Fruit fly (Drosophila melanogaster): ENCODE measurements around the gene mei-217.
A peak's percentile ranks its signal among the peaks of the same experiment; 100 is the strongest.

Gene mei-217

DNA sequence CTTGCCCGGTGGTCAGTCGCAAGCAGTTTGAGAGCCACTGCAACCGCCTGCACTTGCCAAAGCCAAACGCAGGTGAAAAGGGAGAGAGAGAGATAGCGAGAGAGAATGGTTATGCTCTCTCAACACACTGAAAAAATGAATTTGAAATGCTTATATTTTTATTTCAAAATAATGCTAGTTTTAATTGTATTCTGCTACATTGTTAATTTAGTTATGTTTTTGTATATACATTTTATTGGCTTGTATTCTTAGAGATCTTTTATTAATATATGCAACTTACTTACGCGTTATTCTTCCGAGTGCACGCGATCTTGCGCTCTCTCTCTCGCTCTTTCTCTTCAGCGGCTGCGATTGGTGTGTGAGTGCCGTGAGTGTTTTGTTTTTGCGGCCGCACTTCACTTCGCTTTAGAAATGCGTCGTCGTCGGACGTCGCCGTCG is 35.7 kb upstream of the mei-217 start (continued):
- peak; percentile 92 for TF ChIP-seq seq (GFP tag; IDR thresholded peaks at IDR 0.05)
- peak; percentile 70 for TF ChIP-seq stwl (tag; optimal IDR thresholded peaks at IDR 0.05)
- no peak for TF ChIP-seq pho (GFP tag; optimal IDR thresholded peaks at IDR 0.05)
- no peak for TF ChIP-seq Dip3 (GFP tag; optimal IDR thresholded peaks at IDR 0.05)
- peak; percentile 90 for TF ChIP-seq CG5180 (GFP tag; optimal IDR thresholded peaks at IDR 0.05)
- no peak for TF ChIP-seq Mes4 (GFP tag; optimal IDR thresholded peaks at IDR 0.05)
- peak; percentile 75 for TF ChIP-seq CG16863 (GFP tag; optimal IDR thresholded peaks at IDR 0.05)
- no peak for TF ChIP-seq CG8388 (GFP tag; optimal IDR thresholded peaks at IDR 0.05)
- TF ChIP-seq CG11456 (GFP tag; IDR thresholded peaks at IDR 0.05): peak; percentile 98
- TF ChIP-seq pnt (GFP tag; optimal IDR thresholded peaks at IDR 0.05): peak; percentile 90
- TF ChIP-seq gsb (GFP tag; IDR thresholded peaks at IDR 0.05): peak; percentile 97
- peak; percentile 93 for TF ChIP-seq CG31388 (GFP tag; optimal IDR thresholded peaks at IDR 0.05)
- no peak for TF ChIP-seq hbn (GFP tag; IDR thresholded peaks at IDR 0.05; ENCODE audit: partially characterized antibody)
- no peak for TF ChIP-seq Atf-2 (GFP tag; optimal IDR thresholded peaks at IDR 0.05)
- TF ChIP-seq ap (GFP tag; IDR thresholded peaks at IDR 0.05): peak; percentile 60
- peak; percentile 82 for TF ChIP-seq exex (tag; optimal IDR thresholded peaks at IDR 0.05)
- no peak for TF ChIP-seq CG15073 (GFP tag; optimal IDR thresholded peaks at IDR 0.05)
- peak; percentile 79 for TF ChIP-seq CG4617 (GFP tag; optimal IDR thresholded peaks at IDR 0.05; ENCODE audit: borderline replicate concordance)
- peak; percentile 98 for TF ChIP-seq CG2199 (GFP tag; IDR thresholded peaks at IDR 0.05)
- peak; percentile 98 for TF ChIP-seq ro (GFP tag; IDR thresholded peaks at IDR 0.05)
- peak; percentile 96 for TF ChIP-seq Fer3 (tag; optimal IDR thresholded peaks at IDR 0.05)
- TF ChIP-seq Ptx1 (GFP tag; IDR thresholded peaks at IDR 0.05): peak; percentile 99
- TF ChIP-seq CG4854 (GFP tag; optimal IDR thresholded peaks at IDR 0.05): peak; percentile 91
- TF ChIP-seq gsb-n (tag; optimal IDR thresholded peaks at IDR 0.05): no peak
- peak; percentile 93 for TF ChIP-seq Nf-YC (tag; optimal IDR thresholded peaks at IDR 0.05)
- TF ChIP-seq PHDP (tag; optimal IDR thresholded peaks at IDR 0.05): no peak
- TF ChIP-seq CG12659 (GFP tag; optimal IDR thresholded peaks at IDR 0.05): peak; percentile 39
- TF ChIP-seq CG32767 (GFP tag; IDR thresholded peaks at IDR 0.05): peak; percentile 89
- no peak for TF ChIP-seq zfh2 (GFP tag; optimal IDR thresholded peaks at IDR 0.05)
- TF ChIP-seq CG1647 (GFP tag; optimal IDR thresholded peaks at IDR 0.05): peak; percentile 93
- peak; percentile 95 for TF ChIP-seq BtbVII (GFP tag; optimal IDR thresholded peaks at IDR 0.05)
- TF ChIP-seq TFAM (GFP tag; optimal IDR thresholded peaks at IDR 0.05): peak; percentile 87
- TF ChIP-seq sens (GFP tag): peak; percentile 99
- TF ChIP-seq CG3407 (GFP tag; optimal IDR thresholded peaks at IDR 0.05): no peak
- peak; percentile 29 for TF ChIP-seq CG4282 (GFP tag; optimal IDR thresholded peaks at IDR 0.05)
- peak; percentile 77 for TF ChIP-seq CG12155 (GFP tag; optimal IDR thresholded peaks at IDR 0.05)
- peak; percentile 99 for TF ChIP-seq croc (GFP tag; conservative IDR thresholded peaks at IDR 0.05)
- peak; percentile 99 for TF ChIP-seq ranshi (GFP tag; IDR thresholded peaks at IDR 0.05)
- TF ChIP-seq CG6689 (GFP tag; IDR thresholded peaks at IDR 0.05): peak; percentile 99
- TF ChIP-seq CG18764 (GFP tag; optimal IDR thresholded peaks at IDR 0.05): peak; percentile 95
- peak; percentile 92 for TF ChIP-seq Gug (GFP tag; IDR thresholded peaks at IDR 0.05)
- no peak for TF ChIP-seq HmgZ (tag; optimal IDR thresholded peaks at IDR 0.05)
- peak; percentile 98 for TF ChIP-seq Oaz (GFP tag; IDR thresholded peaks at IDR 0.05)
- TF ChIP-seq sisA (GFP tag; IDR thresholded peaks at IDR 0.05): peak; percentile 99
- 0 out of 3 replicates have a peak, but pooled peaks have one; percentile 63 for TF ChIP-seq Optix (GFP tag; IDR thresholded peaks at IDR 0.05)
- TF ChIP-seq cas (GFP tag; IDR thresholded peaks at IDR 0.05): peak; percentile 97
- peak; percentile 93 for TF ChIP-seq CG4328 (GFP tag; optimal IDR thresholded peaks at IDR 0.05)
- peak; percentile 88 for TF ChIP-seq CG1792 (GFP tag; optimal IDR thresholded peaks at IDR 0.05)
- no peak for TF ChIP-seq Xbp1 (GFP tag; optimal IDR thresholded peaks at IDR 0.05)
- peak; percentile 95 for TF ChIP-seq Camta (GFP tag; optimal IDR thresholded peaks at IDR 0.05)
- TF ChIP-seq CG12769 (tag; optimal IDR thresholded peaks at IDR 0.05): no peak
- no peak for TF ChIP-seq CG43689 (GFP tag; IDR thresholded peaks at IDR 0.05)
